Worm (Caenorhabditis elegans) whole organism, late embryonic: ENCODE measurements around the gene ZK262.9.

Experiments
- ceh-6 ChIP-seq: fragments of 200-800 bp; sonication (Bioruptor generic); optimal IDR thresholded peaks from 2 replicates; lab custom pipeline; 2018; ENCODE audit warnings: mild to moderate bottlenecking, missing genetic modification characterization, missing compliant biosample characterization
- dve-1 ChIP-seq: sonication (generic microtip); optimal IDR thresholded peaks from 2 replicates; lab custom pipeline; 2017; ENCODE audit warnings: antibody characterized with exemption, mild to moderate bottlenecking, missing genetic modification characterization, missing compliant biosample characterization
- elt-2 ChIP-seq: sonication (generic microtip); optimal IDR thresholded peaks from 2 replicates; lab custom pipeline; 2016; ENCODE audit warnings: missing genetic modification reagents, missing genetic modification characterization, missing compliant biosample characterization
- eyg-1 ChIP-seq: sonication (generic microtip); optimal IDR thresholded peaks from 2 replicates; lab custom pipeline; 2016; ENCODE audit warnings: missing genotype, missing genetic modification characterization, missing compliant biosample characterization
- fkh-6 ChIP-seq: sonication (generic microtip); optimal IDR thresholded peaks from 2 replicates; lab custom pipeline; 2016; ENCODE audit warnings: missing genetic modification characterization, missing compliant biosample characterization
- nfya-1 ChIP-seq: sonication (generic microtip); optimal IDR thresholded peaks from 2 replicates; lab custom pipeline; 2017; ENCODE audit warnings: missing genetic modification characterization, mild to moderate bottlenecking, missing compliant biosample characterization, antibody characterized with exemption, moderate library complexity
- nhr-11 ChIP-seq: fragments of 150-350 bp; optimal IDR thresholded peaks from 2 replicates; lab custom pipeline; 2014; ENCODE audit warnings: missing biosample characterization, missing genetic modification characterization
- pha-4 ChIP-seq: fragments of 150-350 bp; optimal IDR thresholded peaks from 2 replicates; lab custom pipeline; 2018; ENCODE audit warnings: missing biosample characterization, missing genetic modification reagents, missing genetic modification characterization
- ref-2 ChIP-seq: sonication (generic microtip); optimal IDR thresholded peaks from 2 replicates; lab custom pipeline; 2016; ENCODE audit warnings: missing genetic modification characterization, missing compliant biosample characterization

DNA sequence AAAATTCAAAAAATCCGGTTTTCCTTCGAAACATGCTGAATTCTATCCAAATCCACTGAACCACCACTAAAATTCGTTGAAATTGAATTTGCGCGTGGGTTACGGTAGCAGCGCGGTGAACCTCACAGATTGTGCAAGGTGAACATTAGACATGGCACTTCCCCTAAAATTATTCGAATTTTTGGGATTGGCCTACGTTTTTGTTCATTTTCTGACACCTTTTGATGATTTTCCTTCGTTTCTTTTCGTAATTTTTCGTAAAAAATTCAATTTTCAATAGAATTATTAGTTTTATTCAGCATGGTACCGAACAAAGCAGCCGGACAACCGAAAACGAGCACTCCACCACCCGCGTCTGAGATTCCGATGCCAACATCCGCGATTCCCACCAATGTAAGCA, 1.5 kb upstream of the ZK262.9 start, which contains the start of gene ZK262.8:
- no peak for TF ChIP-seq eyg-1 (tag; lab: Kevin White, UChicago)
- no peak for TF ChIP-seq elt-2 (tag; lab: Kevin White, UChicago)
- no peak for TF ChIP-seq nhr-11 (tag; lab: Kevin White, UChicago)
- TF ChIP-seq fkh-6 (tag; lab: Kevin White, UChicago), result no peak
- no peak for TF ChIP-seq ceh-6 (GFP tag; lab: Kevin White, UChicago)
- no peak for TF ChIP-seq dve-1 (tag; lab: Kevin White, UChicago)
- no peak for TF ChIP-seq nfya-1 (tag; lab: Kevin White, UChicago)
- TF ChIP-seq pha-4 (tag; lab: Kevin White, UChicago), result no peak
- TF ChIP-seq ref-2 (tag; lab: Kevin White, UChicago), result no peak
